Fruit fly (Drosophila melanogaster) whole organism, embryonic: ENCODE results near the gene Nepl12.

Source experiments
- Bteb2 ChIP-seq: fragments of 200-800 bp; sonication (Bioruptor generic); optimal IDR thresholded peaks from 2 replicates; lab custom pipeline; 2016; ENCODE audit warnings: missing biosample characterization, missing genetic modification characterization
- CG32772 ChIP-seq: fragments of 200-800 bp; sonication (Bioruptor generic); IDR thresholded peaks from 2 replicates; pipeline ENCODE4 v1.3.6; 2022; ENCODE audit warnings: missing biosample characterization, missing genetic modification characterization

DNA sequence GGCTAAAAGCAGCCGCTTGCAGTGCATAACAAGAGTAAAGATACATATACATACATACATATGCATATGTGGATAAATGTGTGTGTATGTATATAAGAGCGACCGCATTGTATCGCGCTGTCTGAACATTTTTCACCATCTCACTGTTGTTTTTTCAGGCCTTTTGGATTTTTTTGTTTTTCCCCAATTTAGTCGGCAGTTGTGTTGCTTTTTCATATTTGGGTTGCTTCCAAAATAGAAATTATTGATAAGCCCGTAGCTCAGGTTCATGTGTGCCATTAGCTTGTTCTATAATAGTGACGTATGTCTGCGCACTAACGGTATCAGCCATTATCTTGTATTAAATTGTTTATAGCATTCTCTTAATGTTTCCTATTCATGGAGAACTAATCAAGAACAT, 25.2 kb downstream of the Nepl12 start:
- no peak for TF ChIP-seq CG32772 (GFP tag; lab: Robert Waterston, UW)
- no peak for TF ChIP-seq Bteb2 (GFP tag; lab: Kevin White, UChicago)
